Fruit fly (Drosophila melanogaster): ENCODE results near the gene WDR79.

DNA sequence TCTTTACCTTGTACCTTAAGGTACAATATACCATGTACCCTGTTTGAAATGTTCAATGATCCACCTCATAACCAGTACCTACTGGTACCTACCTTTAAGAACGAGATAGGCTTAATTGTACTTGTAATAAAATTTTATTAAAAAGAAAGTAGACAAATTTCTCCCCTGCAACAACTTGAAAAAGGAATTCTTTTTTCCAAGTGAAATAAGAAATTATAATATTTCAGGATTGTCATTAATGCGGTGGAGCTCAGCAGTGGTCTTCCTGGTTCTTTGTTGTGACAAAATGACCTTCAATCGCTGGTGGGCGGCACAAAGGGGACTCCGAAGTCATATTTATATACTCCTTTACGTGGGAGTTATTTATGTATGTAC lies 28.3 kb downstream of the WDR79 start:
- TF ChIP-seq ttk (optimal IDR thresholded peaks at IDR 0.05) (no peak), Sin3A (optimal IDR thresholded peaks at IDR 0.05) (no peak), insv (optimal IDR thresholded peaks at IDR 0.05) (no peak), psq (optimal IDR thresholded peaks at IDR 0.05) (no peak)
